Worm (Caenorhabditis elegans): ENCODE data around the gene C29A12.6.

The C29A12.6 gene

ce11 chrV:10893510-10894128, 46.6 kb downstream of the C29A12.6 start, which contains the start of gene F32D8.4:
F32D8.4 (minus strand) TSS chrV:10893560.
- TF ChIP-seq ama-1 (optimal IDR thresholded peaks at IDR 0.05), result no peak
- TF ChIP-seq R02D3.7 (tag; optimal IDR thresholded peaks at IDR 0.05), result no peak
- TF ChIP-seq unc-62 (GFP tag; optimal IDR thresholded peaks at IDR 0.05), result no peak
- no peak for TF ChIP-seq gmeb-1 (tag; optimal IDR thresholded peaks at IDR 0.05)
- TF ChIP-seq nhr-25 (tag; optimal IDR thresholded peaks at IDR 0.05), result no peak
- TF ChIP-seq zag-1 (tag; optimal IDR thresholded peaks at IDR 0.05), result no peak
- no peak for TF ChIP-seq peb-1 (tag; optimal IDR thresholded peaks at IDR 0.05)
- no peak for TF ChIP-seq lsy-2 (tag; optimal IDR thresholded peaks at IDR 0.05)
- TF ChIP-seq skn-1 (tag; optimal IDR thresholded peaks at IDR 0.05), result no peak
- TF ChIP-seq blmp-1 (tag; optimal IDR thresholded peaks at IDR 0.05; ENCODE audit: insufficient read depth), result no peak
- no peak for TF ChIP-seq ztf-4 (tag; optimal IDR thresholded peaks at IDR 0.05)
- no peak for TF ChIP-seq sma-3 (GFP tag; optimal IDR thresholded peaks at IDR 0.05)
- no peak for TF ChIP-seq sem-4 (tag; optimal IDR thresholded peaks at IDR 0.05)
- no peak for TF ChIP-seq egl-27 (tag; optimal IDR thresholded peaks at IDR 0.05)
- no peak for TF ChIP-seq nhr-11 (tag; optimal IDR thresholded peaks at IDR 0.05)
- TF ChIP-seq elt-1 (tag; optimal IDR thresholded peaks at IDR 0.05), result no peak
- no peak for TF ChIP-seq ztf-11 (tag; optimal IDR thresholded peaks at IDR 0.05)

ce11 chrV:10894601-10895000, 47.6 kb downstream of the C29A12.6 start, which contains the start of the genes F32D8.14 and F32D8.5:
F32D8.14 (minus strand) TSS chrV:10894788.
F32D8.5 (plus strand) TSS chrV:10894800.
- TF ChIP-seq sma-9 (GFP tag; optimal IDR thresholded peaks at IDR 0.05) (peak; percentile 93), sma-9 (tag; optimal IDR thresholded peaks at IDR 0.05) (no peak), gmeb-1 (tag; optimal IDR thresholded peaks at IDR 0.05) (peak; percentile 81), mbf-1 (tag; optimal IDR thresholded peaks at IDR 0.05) (no peak), fos-1 (tag; optimal IDR thresholded peaks at IDR 0.05) (peak; percentile 59), nhr-10 (tag; optimal IDR thresholded peaks at IDR 0.05) (no peak), lin-39 (tag; optimal IDR thresholded peaks at IDR 0.05) (no peak), mdl-1 (tag; optimal IDR thresholded peaks at IDR 0.05) (no peak), dmd-4 (tag; optimal IDR thresholded peaks at IDR 0.05) (no peak), R02D3.7 (tag; optimal IDR thresholded peaks at IDR 0.05) (no peak), F13H6.1 (tag; optimal IDR thresholded peaks at IDR 0.05) (peak; percentile 85), sem-4 (tag; optimal IDR thresholded peaks at IDR 0.05) (peak; percentile 74), nhr-237 (tag; optimal IDR thresholded peaks at IDR 0.05) (no peak), alr-1 (tag; optimal IDR thresholded peaks at IDR 0.05) (no peak), nhr-25 (tag; optimal IDR thresholded peaks at IDR 0.05) (peak; percentile 76), C34F6.9 (tag; optimal IDR thresholded peaks at IDR 0.05) (peak; percentile 93), nhr-6 (tag; optimal IDR thresholded peaks at IDR 0.05) (peak; percentile 84), nhr-23 (tag; optimal IDR thresholded peaks at IDR 0.05) (no peak), unc-62 (GFP tag; optimal IDR thresholded peaks at IDR 0.05) (no peak), nhr-11 (tag; optimal IDR thresholded peaks at IDR 0.05) (no peak), Y55F3AM.14 (GFP tag; optimal IDR thresholded peaks at IDR 0.05) (no peak), lsy-2 (tag; optimal IDR thresholded peaks at IDR 0.05) (peak; percentile 56 to 89), sma-3 (GFP tag; optimal IDR thresholded peaks at IDR 0.05) (peak; percentile 84), ceh-16 (tag; optimal IDR thresholded peaks at IDR 0.05) (no peak), nhr-129 (tag; optimal IDR thresholded peaks at IDR 0.05) (peak; percentile 81), ceh-82 (tag; optimal IDR thresholded peaks at IDR 0.05) (peak; percentile 29), skn-1 (tag; optimal IDR thresholded peaks at IDR 0.05) (no peak), crh-2 (tag; optimal IDR thresholded peaks at IDR 0.05) (peak; percentile 94), peb-1 (tag; optimal IDR thresholded peaks at IDR 0.05) (no peak), ZK546.5 (tag; optimal IDR thresholded peaks at IDR 0.05) (peak; percentile 73), ztf-4 (tag; optimal IDR thresholded peaks at IDR 0.05) (peak; percentile 60), snpc-4 (tag; optimal IDR thresholded peaks at IDR 0.05) (peak; percentile 75), ztf-11 (tag; optimal IDR thresholded peaks at IDR 0.05) (no peak), zag-1 (tag; optimal IDR thresholded peaks at IDR 0.05) (no peak), ztf-1 (GFP tag; conservative IDR thresholded peaks at IDR 0.05) (no peak), nhr-21 (tag; optimal IDR thresholded peaks at IDR 0.05) (peak; percentile 69), elt-3 (tag; optimal IDR thresholded peaks at IDR 0.05) (no peak), lin-11 (tag; optimal IDR thresholded peaks at IDR 0.05) (peak; percentile 56), mab-5 (tag; optimal IDR thresholded peaks at IDR 0.05) (peak; percentile 23), unc-39 (tag; optimal IDR thresholded peaks at IDR 0.05) (no peak), nhr-77 (tag; optimal IDR thresholded peaks at IDR 0.05) (no peak), ama-1 (optimal IDR thresholded peaks at IDR 0.05) (no peak), lin-13 (GFP tag; optimal IDR thresholded peaks at IDR 0.05) (peak; percentile 85), aly-2 (tag; optimal IDR thresholded peaks at IDR 0.05) (no peak), egl-27 (tag; optimal IDR thresholded peaks at IDR 0.05) (peak; percentile 2), elt-1 (tag; optimal IDR thresholded peaks at IDR 0.05) (no peak), nhr-12 (tag; optimal IDR thresholded peaks at IDR 0.05) (no peak), unc-55 (GFP tag; optimal IDR thresholded peaks at IDR 0.05) (peak; percentile 88), blmp-1 (tag; optimal IDR thresholded peaks at IDR 0.05; ENCODE audit: insufficient read depth) (peak; percentile 70)
